Worm (Caenorhabditis elegans) whole organism, young adult: ENCODE measurements around the gene hex-3.

ENCODE experiments used
- B0019.2 ChIP-seq: fragments of 200-800 bp; sonication (Bioruptor generic); conservative IDR thresholded peaks from 2 replicates; pipeline ENCODE4 v1.3.6; 2022; ENCODE audit warnings: missing genetic modification reagents, missing genetic modification characterization, missing compliant biosample characterization
- B0035.1 ChIP-seq: sonication (generic microtip); optimal IDR thresholded peaks from 2 replicates; lab custom pipeline; 2016; ENCODE audit warnings: missing genetic modification characterization, mild to moderate bottlenecking, missing compliant biosample characterization, missing genotype, missing genetic modification reagents
- C06A6.2 ChIP-seq: fragments of 200-800 bp; sonication (Bioruptor generic); conservative IDR thresholded peaks from 2 replicates; pipeline ENCODE4 v1.3.6; 2022; ENCODE audit warnings: missing genetic modification characterization, missing compliant biosample characterization
- C17E4.6 ChIP-seq: fragments of 200-800 bp; sonication (Bioruptor generic); IDR thresholded peaks from 2 replicates; pipeline ENCODE4 v1.3.6; 2022; ENCODE audit warnings: missing genetic modification reagents, missing genetic modification characterization, missing compliant biosample characterization
- F10E7.11 ChIP-seq: sonication (generic microtip); optimal IDR thresholded peaks from 2 replicates; lab custom pipeline; 2017; ENCODE audit warnings: mild to moderate bottlenecking, missing genetic modification characterization, moderate library complexity, missing compliant biosample characterization
- F23B12.7 ChIP-seq: sonication (generic microtip); optimal IDR thresholded peaks from 2 replicates; lab custom pipeline; 2017; ENCODE audit warnings: missing genetic modification characterization, mild to moderate bottlenecking, missing compliant biosample characterization, antibody characterized with exemption, moderate library complexity; ENCODE audit not compliant: insufficient read depth
- F37B4.10 ChIP-seq: fragments of 200-800 bp; sonication (Bioruptor generic); IDR thresholded peaks from 2 replicates; pipeline ENCODE4 v1.3.6; 2022; ENCODE audit warnings: missing genetic modification characterization, missing compliant biosample characterization
- F52B5.7 ChIP-seq: sonication (generic microtip); optimal IDR thresholded peaks from 2 replicates; lab custom pipeline; 2016; ENCODE audit warnings: mild to moderate bottlenecking, missing genetic modification characterization, missing compliant biosample characterization
- F57A8.1 ChIP-seq: fragments of 200-800 bp; sonication (Bioruptor generic); optimal IDR thresholded peaks from 2 replicates; lab custom pipeline; 2018; ENCODE audit warnings: mild to moderate bottlenecking, missing genetic modification characterization, moderate library complexity, missing compliant biosample characterization
- K11D2.4 ChIP-seq: fragments of 200-800 bp; sonication (Bioruptor generic); IDR thresholded peaks from 2 replicates; pipeline ENCODE4 v1.3.6; 2022; ENCODE audit warnings: missing genetic modification reagents, missing genetic modification characterization, missing compliant biosample characterization
- T07F8.4 ChIP-seq: sonication (generic microtip); optimal IDR thresholded peaks from 2 replicates; lab custom pipeline; 2016; ENCODE audit warnings: mild to moderate bottlenecking, missing genetic modification characterization, moderate library complexity, missing compliant biosample characterization
- Y53G8AR.9 ChIP-seq: fragments of 200-800 bp; sonication (Bioruptor generic); conservative IDR thresholded peaks from 2 replicates; pipeline ENCODE4 v1.3.6; 2022; ENCODE audit warnings: missing genetic modification reagents, missing genetic modification characterization, missing compliant biosample characterization
- Y56A3A.18 ChIP-seq: fragments of 200-800 bp; sonication (Bioruptor generic); IDR thresholded peaks from 2 replicates; pipeline ENCODE4 v1.3.6; 2022; ENCODE audit warnings: missing genetic modification reagents, missing genetic modification characterization, missing compliant biosample characterization
- Y67H2A.10 ChIP-seq: fragments of 200-800 bp; sonication (Bioruptor generic); conservative IDR thresholded peaks from 2 replicates; pipeline ENCODE4 v1.3.6; 2022; ENCODE audit warnings: missing genetic modification reagents, missing genetic modification characterization, missing compliant biosample characterization
- Y79H2A.3 ChIP-seq: fragments of 200-800 bp; sonication (Bioruptor generic); conservative IDR thresholded peaks from 2 replicates; pipeline ENCODE4 v1.3.6; 2022; ENCODE audit warnings: missing genetic modification reagents, missing genetic modification characterization, missing compliant biosample characterization
- aptf-2 ChIP-seq: fragments of 200-800 bp; sonication (Bioruptor generic); conservative IDR thresholded peaks from 2 replicates; pipeline ENCODE4 v1.3.6; 2022; ENCODE audit warnings: missing genetic modification reagents, missing genetic modification characterization, missing compliant biosample characterization
- atf-7 ChIP-seq: sonication (generic microtip); optimal IDR thresholded peaks from 2 replicates; lab custom pipeline; 2017; ENCODE audit warnings: mild to moderate bottlenecking, missing genetic modification characterization, missing compliant biosample characterization
- athp-1 ChIP-seq: sonication (generic microtip); optimal IDR thresholded peaks from 2 replicates; lab custom pipeline; 2017; ENCODE audit warnings: mild to moderate bottlenecking, missing genetic modification characterization, missing compliant biosample characterization
- attf-5 ChIP-seq: fragments of 200-800 bp; sonication (Bioruptor generic); optimal IDR thresholded peaks from 2 replicates; lab custom pipeline; 2018; ENCODE audit warnings: mild to moderate bottlenecking, missing genetic modification characterization, missing compliant biosample characterization
- bed-1 ChIP-seq: fragments of 200-800 bp; sonication (Bioruptor generic); IDR thresholded peaks from 2 replicates; pipeline ENCODE4 v1.3.6; 2022; ENCODE audit warnings: missing genetic modification reagents, missing genetic modification characterization, missing compliant biosample characterization
- ceh-27 ChIP-seq: fragments of 200-800 bp; sonication (Bioruptor generic); optimal IDR thresholded peaks from 2 replicates; lab custom pipeline; 2018; ENCODE audit warnings: mild to moderate bottlenecking, missing genetic modification characterization, moderate library complexity, missing compliant biosample characterization
- ceh-40 ChIP-seq: fragments of 200-800 bp; sonication (Bioruptor generic); IDR thresholded peaks from 2 replicates; pipeline ENCODE4 v1.3.6; 2022; ENCODE audit warnings: missing genetic modification characterization, missing compliant biosample characterization
- ceh-91 ChIP-seq: fragments of 200-800 bp; sonication (Bioruptor generic); IDR thresholded peaks from 2 replicates; pipeline ENCODE4 v1.3.6; 2022; ENCODE audit warnings: missing genetic modification reagents, missing genetic modification characterization, missing compliant biosample characterization
- die-1 ChIP-seq: sonication (generic microtip); optimal IDR thresholded peaks from 2 replicates; lab custom pipeline; 2016; ENCODE audit warnings: missing genotype, mild to moderate bottlenecking, missing genetic modification characterization, missing compliant biosample characterization
- dpl-1 ChIP-seq: fragments of 150-350 bp; optimal IDR thresholded peaks from 2 replicates; lab custom pipeline; 2014; ENCODE audit warnings: missing biosample characterization, missing genetic modification reagents, missing genetic modification characterization
- egl-18 ChIP-seq: fragments of 200-800 bp; sonication (Bioruptor generic); IDR thresholded peaks from 2 replicates; pipeline ENCODE4 v1.3.6; 2022; ENCODE audit warnings: missing genetic modification reagents, missing genetic modification characterization, missing compliant biosample characterization
- egl-44 ChIP-seq: fragments of 200-800 bp; sonication (Bioruptor generic); IDR thresholded peaks from 2 replicates; pipeline ENCODE4 v1.3.6; 2022; ENCODE audit warnings: missing genetic modification reagents, missing genetic modification characterization, missing compliant biosample characterization
- hlh-12 ChIP-seq: sonication (generic microtip); optimal IDR thresholded peaks from 2 replicates; lab custom pipeline; 2016; ENCODE audit warnings: missing genetic modification characterization, missing compliant biosample characterization
- hlh-26 ChIP-seq: fragments of 200-800 bp; sonication (Bioruptor generic); conservative IDR thresholded peaks from 2 replicates; pipeline ENCODE4 v1.3.6; 2022; ENCODE audit warnings: missing genetic modification reagents, missing genetic modification characterization, missing compliant biosample characterization
- hmg-1.2 ChIP-seq: fragments of 200-800 bp; sonication (Bioruptor generic); IDR thresholded peaks from 2 replicates; pipeline ENCODE4 v1.3.6; 2022; ENCODE audit warnings: missing genetic modification reagents, missing genetic modification characterization, missing compliant biosample characterization
- hsf-1 ChIP-seq: fragments of 200-800 bp; sonication (Bioruptor generic); IDR thresholded peaks from 2 replicates; pipeline ENCODE4 v1.3.6; 2022; ENCODE audit warnings: missing genetic modification reagents, missing genetic modification characterization, missing compliant biosample characterization
- lin-35 ChIP-seq, 3 experiments: fragments of 150-350 bp in 2 of 3; sonication (generic microtip) in 1 of 3; optimal IDR thresholded peaks; 2 replicates each; lab custom pipeline; 2014 to 2018; ENCODE audit warnings: missing biosample characterization in 3 of 3, missing genetic modification characterization in 3 of 3, missing genetic modification reagents in 3 of 3
- lin-54 ChIP-seq: fragments of 200-800 bp; sonication (Bioruptor generic); optimal IDR thresholded peaks from 2 replicates; lab custom pipeline; 2018; ENCODE audit warnings: mild to moderate bottlenecking, missing genetic modification characterization, missing compliant biosample characterization
- lsl-1 ChIP-seq: fragments of 200-800 bp; sonication (Bioruptor generic); optimal IDR thresholded peaks from 2 replicates; lab custom pipeline; 2018; ENCODE audit warnings: mild to moderate bottlenecking, missing genetic modification characterization, moderate library complexity, missing compliant biosample characterization
- madf-10 ChIP-seq: sonication (generic microtip); optimal IDR thresholded peaks from 2 replicates; lab custom pipeline; 2016; ENCODE audit warnings: mild to moderate bottlenecking, missing genetic modification characterization, missing compliant biosample characterization
- mcd-1 ChIP-seq: fragments of 200-800 bp; sonication (Bioruptor generic); IDR thresholded peaks from 2 replicates; pipeline ENCODE4 v1.3.6; 2022; ENCODE audit warnings: missing genetic modification reagents, missing genetic modification characterization, missing compliant biosample characterization
- nhr-120 ChIP-seq: fragments of 200-800 bp; sonication (Bioruptor generic); IDR thresholded peaks from 2 replicates; pipeline ENCODE4 v1.3.6; 2022; ENCODE audit warnings: missing genetic modification characterization, missing compliant biosample characterization
- nhr-27 ChIP-seq: fragments of 200-800 bp; sonication (Bioruptor generic); optimal IDR thresholded peaks from 2 replicates; lab custom pipeline; 2018; ENCODE audit warnings: mild to moderate bottlenecking, missing genetic modification characterization, moderate library complexity, missing compliant biosample characterization
- rcor-1 ChIP-seq: fragments of 200-800 bp; sonication (Bioruptor generic); IDR thresholded peaks from 2 replicates; pipeline ENCODE4 v1.3.6; 2022; ENCODE audit warnings: missing genetic modification reagents, missing genetic modification characterization, missing compliant biosample characterization
- repo-1 ChIP-seq: sonication (generic microtip); optimal IDR thresholded peaks from 2 replicates; lab custom pipeline; 2017; ENCODE audit warnings: mild to moderate bottlenecking, missing genetic modification characterization, missing compliant biosample characterization
- rpc-1 ChIP-seq, 2 experiments: fragments of 150-350 bp in 1 of 2; sonication (generic microtip) in 1 of 2; optimal IDR thresholded peaks; 2 replicates each; lab custom pipeline; 2014 to 2018; ENCODE audit warnings: missing biosample characterization in 1 of 2, missing genetic modification characterization in 1 of 2, missing genetic modification reagents in 1 of 2, missing genotype in 1 of 2
- sdz-38 ChIP-seq: sonication (generic microtip); optimal IDR thresholded peaks from 2 replicates; lab custom pipeline; 2016; ENCODE audit warnings: missing genotype, missing genetic modification characterization, missing compliant biosample characterization
- tbp1 ChIP-seq: fragments of 200-800 bp; sonication (Bioruptor generic); optimal IDR thresholded peaks from 2 replicates; lab custom pipeline; 2018; ENCODE audit warnings: mild to moderate bottlenecking, missing genetic modification characterization, missing compliant biosample characterization
- tlf-1 ChIP-seq: fragments of 200-800 bp; sonication (Bioruptor generic); optimal IDR thresholded peaks from 2 replicates; lab custom pipeline; 2018; ENCODE audit warnings: mild to moderate bottlenecking, missing genetic modification characterization, missing compliant biosample characterization
- unc-62 ChIP-seq: fragments of 150-350 bp; optimal IDR thresholded peaks from 2 replicates; lab custom pipeline; 2014; ENCODE audit warnings: missing biosample characterization, missing genetic modification reagents, missing genetic modification characterization
- xnd-1 ChIP-seq: sonication (generic microtip); optimal IDR thresholded peaks from 2 replicates; lab custom pipeline; 2016; ENCODE audit warnings: missing genotype, missing genetic modification reagents, missing genetic modification characterization, missing compliant biosample characterization
- zfh-2 ChIP-seq: fragments of 200-800 bp; sonication (Bioruptor generic); conservative IDR thresholded peaks from 2 replicates; pipeline ENCODE4 v1.3.6; 2022; ENCODE audit warnings: missing genetic modification reagents, missing genetic modification characterization, missing compliant biosample characterization
- ztf-18 ChIP-seq: sonication (generic microtip); optimal IDR thresholded peaks from 2 replicates; lab custom pipeline; 2016; ENCODE audit warnings: missing genotype, mild to moderate bottlenecking, missing genetic modification characterization, missing compliant biosample characterization
- ztf-25 ChIP-seq: fragments of 200-800 bp; sonication (Bioruptor generic); IDR thresholded peaks from 2 replicates; pipeline ENCODE4 v1.3.6; 2022; ENCODE audit warnings: missing genetic modification reagents, missing genetic modification characterization, missing compliant biosample characterization

Gene hex-3

ce11 chrIII:10895817-10896413 lies 46.9 kb downstream of the hex-3 start, which contains the start of gene com-1 (continued):
- no peak for TF ChIP-seq unc-62 (GFP tag; lab: Kevin White, UChicago)
- no peak for TF ChIP-seq F10E7.11
- TF ChIP-seq T07F8.4 (tag; lab: Kevin White, UChicago), result no peak
- TF ChIP-seq C06A6.2 (GFP tag; lab: Robert Waterston, UW), result no peak
- TF ChIP-seq zfh-2 (GFP tag; lab: Robert Waterston, UW), result no peak
- no peak for TF ChIP-seq nhr-120
- no peak for TF ChIP-seq hlh-12 (tag; lab: Kevin White, UChicago)
- TF ChIP-seq F37B4.10 (GFP tag; lab: Robert Waterston, UW), result no peak
- peak; percentile 47 for TF ChIP-seq lin-54 (GFP tag; lab: Kevin White, UChicago)
- TF ChIP-seq die-1 (tag; lab: Kevin White, UChicago), result no peak
- TF ChIP-seq Y79H2A.3 (GFP tag; lab: Robert Waterston, UW), result no peak
- no peak for TF ChIP-seq egl-18 (GFP tag; lab: Robert Waterston, UW)
- no peak for TF ChIP-seq B0035.1 (tag; lab: Kevin White, UChicago)
- TF ChIP-seq aptf-2 (GFP tag; lab: Robert Waterston, UW), result no peak
- no peak for TF ChIP-seq dpl-1 (GFP tag; lab: Kevin White, UChicago)
- no peak for TF ChIP-seq K11D2.4 (GFP tag; lab: Robert Waterston, UW)
- no peak for TF ChIP-seq repo-1 (tag; lab: Kevin White, UChicago)
- no peak for TF ChIP-seq tlf-1 (GFP tag; lab: Kevin White, UChicago)
- TF ChIP-seq tbp1 (GFP tag; lab: Kevin White, UChicago), result no peak
- no peak for TF ChIP-seq hsf-1 (GFP tag; lab: Robert Waterston, UW)
- no peak for TF ChIP-seq ceh-91 (GFP tag; lab: Robert Waterston, UW)
- TF ChIP-seq ztf-18 (tag; lab: Kevin White, UChicago), result no peak
- TF ChIP-seq mcd-1 (GFP tag; lab: Robert Waterston, UW), result peak; percentile 86
- peak; percentile 63 for TF ChIP-seq lsl-1 (GFP tag; lab: Kevin White, UChicago)
- no peak for TF ChIP-seq xnd-1 (tag; lab: Kevin White, UChicago)
- TF ChIP-seq ztf-25 (GFP tag; lab: Robert Waterston, UW), result no peak
- no peak for TF ChIP-seq F52B5.7 (tag; lab: Kevin White, UChicago)
- no peak for TF ChIP-seq rpc-1 (optimal IDR thresholded peaks at IDR 0.05; lab: Kevin White, UChicago)
- no peak for TF ChIP-seq rpc-1 (tag; optimal IDR thresholded peaks at IDR 0.05; lab: Kevin White, UChicago)
- TF ChIP-seq Y56A3A.18 (GFP tag; lab: Robert Waterston, UW), result no peak
- peak; percentile 94 for TF ChIP-seq hmg-1.2 (GFP tag; lab: Robert Waterston, UW)
- no peak for TF ChIP-seq Y67H2A.10 (GFP tag; lab: Robert Waterston, UW)
- no peak for TF ChIP-seq ceh-27
- no peak for TF ChIP-seq F57A8.1 (GFP tag; lab: Kevin White, UChicago)
- TF ChIP-seq attf-5 (GFP tag; lab: Kevin White, UChicago), result peak; percentile 46
- no peak for TF ChIP-seq nhr-27 (tag; lab: Kevin White, UChicago)
- no peak for TF ChIP-seq Y53G8AR.9 (GFP tag; lab: Robert Waterston, UW)
- TF ChIP-seq lin-35 (GFP tag; optimal IDR thresholded peaks at IDR 0.05; lab: Kevin White, UChicago), result no peak
- TF ChIP-seq madf-10 (tag; lab: Kevin White, UChicago), result no peak
- no peak for TF ChIP-seq sdz-38
- no peak for TF ChIP-seq C17E4.6
- TF ChIP-seq athp-1, result no peak
- TF ChIP-seq atf-7 (tag; lab: Kevin White, UChicago), result no peak
- no peak for TF ChIP-seq B0019.2 (GFP tag; lab: Robert Waterston, UW)
- peak; percentile 29 for TF ChIP-seq F23B12.7 (tag; lab: Kevin White, UChicago)
- no peak for TF ChIP-seq egl-44 (GFP tag; lab: Robert Waterston, UW)
- TF ChIP-seq hlh-26 (GFP tag; lab: Robert Waterston, UW), result no peak
- no peak for TF ChIP-seq rcor-1 (GFP tag; lab: Robert Waterston, UW)
- no peak for TF ChIP-seq bed-1
- TF ChIP-seq ceh-40 (GFP tag; lab: Robert Waterston, UW), result no peak
